Worm (Caenorhabditis elegans): Measurements from ENCODE around the gene B0391.14.

- TF ChIP-seq unc-39 (tag; optimal IDR thresholded peaks at IDR 0.05) (no peak), snpc-4 (tag; optimal IDR thresholded peaks at IDR 0.05) (no peak), lin-39 (tag; optimal IDR thresholded peaks at IDR 0.05) (no peak), skn-1 (tag; optimal IDR thresholded peaks at IDR 0.05) (no peak), ZK546.5 (tag; optimal IDR thresholded peaks at IDR 0.05) (no peak), aly-2 (tag; optimal IDR thresholded peaks at IDR 0.05) (no peak), ama-1 (optimal IDR thresholded peaks at IDR 0.05) (no peak)
These were observed 44.9 kb upstream of the B0391.14 start, which contains the start of gene str-23 for ce11 chrV:15644575-15644974.

Data from whole organism, L3 larva.